Worm (Caenorhabditis elegans): ENCODE data around the gene str-178.

DNA sequence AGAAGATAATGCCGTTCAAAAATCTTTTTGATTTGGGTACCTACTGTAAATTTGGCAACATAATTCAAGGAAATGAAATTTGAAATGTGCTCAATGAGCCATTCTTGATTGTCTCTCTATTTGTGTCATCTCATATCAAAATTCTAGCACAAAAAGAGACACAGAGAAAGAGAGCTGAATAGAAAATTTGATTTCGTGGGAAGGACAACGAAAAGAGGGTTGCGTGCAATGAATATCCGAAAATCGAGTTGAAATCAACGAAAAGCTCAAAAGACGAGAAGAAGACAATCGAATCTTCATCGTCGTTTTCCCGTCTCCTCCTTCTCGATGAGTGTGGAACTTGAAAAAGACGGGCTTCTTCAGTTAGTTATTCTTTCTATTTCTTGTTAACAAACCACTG, 31.5 kb upstream of the str-178 start, which contains the start of gene C15C8.5:
- TF ChIP-seq pha-4 (tag; optimal IDR thresholded peaks at IDR 0.05): no peak
- no peak for TF ChIP-seq tbx-2 (tag; optimal IDR thresholded peaks at IDR 0.05)
- no peak for TF ChIP-seq pag-3 (tag; optimal IDR thresholded peaks at IDR 0.05; ENCODE audit: borderline replicate concordance)
- TF ChIP-seq ceh-45 (GFP tag; IDR thresholded peaks at IDR 0.05): no peak
- TF ChIP-seq C08G9.2 (tag; optimal IDR thresholded peaks at IDR 0.05): no peak
- no peak for TF ChIP-seq fkh-10 (GFP tag; optimal IDR thresholded peaks at IDR 0.05)
